Fruit fly (Drosophila melanogaster) whole organism, embryonic: ENCODE data around the gene Zn72D.

Source experiments
- Adf1 ChIP-seq: fragments of 200-800 bp; sonication (Bioruptor generic); IDR thresholded peaks from 2 replicates; pipeline ENCODE4 v1.3.6; 2022; ENCODE audit warnings: missing biosample characterization, missing genetic modification characterization
- CG10543 ChIP-seq: fragments of 200-800 bp; sonication (Bioruptor generic); optimal IDR thresholded peaks from 3 replicates; lab custom pipeline; 2017; ENCODE audit warnings: missing biosample characterization, mild to moderate bottlenecking, missing genetic modification characterization, moderate library complexity
- CG12071 ChIP-seq: fragments of 200-800 bp; sonication (Bioruptor generic); optimal IDR thresholded peaks from 3 replicates; lab custom pipeline; 2018; ENCODE audit warnings: missing biosample characterization, mild to moderate bottlenecking, missing genetic modification characterization
- CG12236 ChIP-seq: fragments of 200-800 bp; sonication (Bioruptor generic); optimal IDR thresholded peaks from 2 replicates; lab custom pipeline; 2016; ENCODE audit warnings: missing biosample characterization, missing genetic modification characterization
- CG12942 ChIP-seq: fragments of 200-800 bp; sonication (Bioruptor generic); optimal IDR thresholded peaks from 3 replicates; lab custom pipeline; 2016; ENCODE audit warnings: missing biosample characterization, missing genetic modification characterization
- CG13424 ChIP-seq: fragments of 200-800 bp; sonication (Bioruptor generic); optimal IDR thresholded peaks from 2 replicates; lab custom pipeline; 2019; ENCODE audit warnings: missing biosample characterization, mild to moderate bottlenecking, missing genetic modification characterization, moderate library complexity
- CG14860 ChIP-seq: fragments of 200-800 bp; sonication (Bioruptor generic); IDR thresholded peaks from 3 replicates; pipeline ENCODE4 v1.3.6; 2022; ENCODE audit warnings: missing biosample characterization, missing genetic modification characterization; ENCODE audit not compliant: partially characterized antibody
- CG15514 ChIP-seq: fragments of 200-800 bp; sonication (Bioruptor generic); optimal IDR thresholded peaks from 3 replicates; lab custom pipeline; 2017; ENCODE audit warnings: missing biosample characterization, missing genetic modification characterization, mild to moderate bottlenecking, moderate library complexity, missing genetic modification reagents
- CG16863 ChIP-seq: fragments of 200-800 bp; sonication (Bioruptor generic); optimal IDR thresholded peaks from 3 replicates; lab custom pipeline; 2016; ENCODE audit warnings: missing biosample characterization, missing genetic modification characterization
- CG3726 ChIP-seq: fragments of 200-800 bp; sonication (Bioruptor generic); IDR thresholded peaks from 3 replicates; pipeline ENCODE4, ENCODE4 v1.3.6; 2022; ENCODE audit warnings: missing biosample characterization, missing genetic modification characterization
- CG4820 ChIP-seq: fragments of 200-800 bp; sonication (Bioruptor generic); optimal IDR thresholded peaks from 3 replicates; lab custom pipeline; 2016; ENCODE audit warnings: missing biosample characterization, missing genetic modification characterization
- CG6791 ChIP-seq: fragments of 200-800 bp; sonication (Bioruptor generic); IDR thresholded peaks from 3 replicates; pipeline ENCODE4 v1.3.6; 2022; ENCODE audit warnings: missing biosample characterization, missing genetic modification characterization; ENCODE audit not compliant: partially characterized antibody
- CG7786 ChIP-seq: fragments of 200-800 bp; sonication (Bioruptor generic); optimal IDR thresholded peaks from 2 replicates; lab custom pipeline; 2016; ENCODE audit warnings: missing biosample characterization, missing genetic modification characterization
- CG7987 ChIP-seq: fragments of 200-800 bp; sonication (Bioruptor generic); optimal IDR thresholded peaks from 2 replicates; lab custom pipeline; 2018; ENCODE audit warnings: missing biosample characterization, mild to moderate bottlenecking, missing genetic modification characterization, moderate library complexity
- CHES-1-like ChIP-seq: fragments of 200-800 bp; sonication (Bioruptor generic); optimal IDR thresholded peaks from 2 replicates; lab custom pipeline; 2016; ENCODE audit warnings: missing biosample characterization, missing genetic modification characterization
- CrebB ChIP-seq: fragments of 200-800 bp; sonication (Bioruptor generic); optimal IDR thresholded peaks from 3 replicates; lab custom pipeline; 2018; ENCODE audit warnings: missing biosample characterization, mild to moderate bottlenecking, missing genetic modification characterization
- HHEX ChIP-seq: fragments of 200-800 bp; sonication (Bioruptor generic); optimal IDR thresholded peaks from 3 replicates; lab custom pipeline; 2017; ENCODE audit warnings: missing biosample characterization, mild to moderate bottlenecking, missing genetic modification characterization, missing genetic modification reagents
- HLH4C ChIP-seq: fragments of 200-800 bp; sonication (Bioruptor generic); IDR thresholded peaks from 3 replicates; pipeline ENCODE4 v1.3.6; 2022; ENCODE audit warnings: missing biosample characterization, missing genetic modification characterization; ENCODE audit not compliant: partially characterized antibody
- HmgZ ChIP-seq: fragments of 200-800 bp; sonication (Bioruptor generic); optimal IDR thresholded peaks from 2 replicates; lab custom pipeline; 2018; ENCODE audit warnings: missing biosample characterization, mild to moderate bottlenecking, missing genetic modification characterization
- Hmx ChIP-seq: fragments of 200-800 bp; sonication (Bioruptor generic); optimal IDR thresholded peaks from 2 replicates; lab custom pipeline; 2016; ENCODE audit warnings: missing biosample characterization, missing genetic modification characterization
- Mes4 ChIP-seq: fragments of 200-800 bp; sonication (Bioruptor generic); optimal IDR thresholded peaks from 2 replicates; lab custom pipeline; 2016; ENCODE audit warnings: missing biosample characterization, missing genetic modification characterization
- Opbp ChIP-seq: fragments of 200-800 bp; sonication (Bioruptor generic); IDR thresholded peaks from 3 replicates; pipeline ENCODE4 v1.3.6; 2022; ENCODE audit warnings: missing biosample characterization, missing genetic modification characterization; ENCODE audit not compliant: partially characterized antibody
- Poxn ChIP-seq: fragments of 200-800 bp; sonication (Bioruptor generic); IDR thresholded peaks from 2 replicates; pipeline ENCODE4 v1.3.6; 2022; ENCODE audit warnings: missing biosample characterization, missing genetic modification characterization
- Side ChIP-seq: fragments of 200-800 bp; sonication (Bioruptor generic); optimal IDR thresholded peaks from 2 replicates; lab custom pipeline; 2016; ENCODE audit warnings: missing biosample characterization, missing genetic modification characterization
- Spps ChIP-seq: fragments of 200-800 bp; sonication (Bioruptor generic); optimal IDR thresholded peaks from 2 replicates; lab custom pipeline; 2018; ENCODE audit warnings: missing biosample characterization, mild to moderate bottlenecking, missing genetic modification characterization
- Xbp1 ChIP-seq: fragments of 200-800 bp; sonication (Bioruptor generic); optimal IDR thresholded peaks from 3 replicates; lab custom pipeline; 2016; ENCODE audit warnings: missing biosample characterization, mild to moderate bottlenecking, missing genetic modification characterization
- br ChIP-seq: fragments of >200 bp; optimal IDR thresholded peaks from 2 replicates; lab custom pipeline; 2017
- cg ChIP-seq: fragments of 200-800 bp; sonication (Bioruptor generic); optimal IDR thresholded peaks from 3 replicates; lab custom pipeline; 2019; ENCODE audit warnings: missing biosample characterization, mild to moderate bottlenecking, missing genetic modification characterization, moderate library complexity
- chinmo ChIP-seq: fragments of 200-800 bp; sonication (Bioruptor generic); IDR thresholded peaks from 4 replicates; pipeline ENCODE4 v1.3.6; 2022; ENCODE audit warnings: missing biosample characterization, missing genetic modification characterization; ENCODE audit not compliant: partially characterized antibody
- dimm ChIP-seq: fragments of 200-800 bp; sonication (Bioruptor generic); IDR thresholded peaks from 2 replicates; pipeline ENCODE4 v1.3.6; 2022; ENCODE audit warnings: missing biosample characterization, missing genetic modification characterization
- dm ChIP-seq: fragments of 200-800 bp; sonication (Bioruptor generic); optimal IDR thresholded peaks from 3 replicates; lab custom pipeline; 2016; ENCODE audit warnings: missing biosample characterization, missing genetic modification characterization
- dmrt11E ChIP-seq: fragments of 200-800 bp; sonication (Bioruptor generic); optimal IDR thresholded peaks from 3 replicates; lab custom pipeline; 2018; ENCODE audit warnings: missing biosample characterization, mild to moderate bottlenecking, missing genetic modification characterization, moderate library complexity
- exex ChIP-seq: fragments of 200-800 bp; sonication (Bioruptor generic); optimal IDR thresholded peaks from 4 replicates; lab custom pipeline; 2018; ENCODE audit warnings: missing biosample characterization, mild to moderate bottlenecking, missing genetic modification characterization, moderate library complexity
- ftz-f1 ChIP-seq: fragments of 200-800 bp; sonication (Bioruptor generic); optimal IDR thresholded peaks from 2 replicates; lab custom pipeline; 2016; ENCODE audit warnings: missing biosample characterization, missing genetic modification characterization
- grn ChIP-seq: fragments of 200-800 bp; sonication (Bioruptor generic); optimal IDR thresholded peaks from 3 replicates; lab custom pipeline; 2017; ENCODE audit warnings: missing biosample characterization, missing genetic modification characterization
- hb ChIP-seq: fragments of 200-800 bp; sonication (Bioruptor generic); IDR thresholded peaks from 3 replicates; pipeline ENCODE4 v1.3.6; 2022; ENCODE audit warnings: missing biosample characterization, missing genetic modification characterization; ENCODE audit not compliant: partially characterized antibody
- kay ChIP-seq: fragments of 200-800 bp; sonication (Bioruptor generic); optimal IDR thresholded peaks from 2 replicates; lab custom pipeline; 2016; ENCODE audit warnings: missing biosample characterization, missing genetic modification characterization
- lilli ChIP-seq: fragments of 200-800 bp; sonication (Bioruptor generic); optimal IDR thresholded peaks from 3 replicates; lab custom pipeline; 2016; ENCODE audit warnings: missing biosample characterization, missing genetic modification characterization
- nom ChIP-seq: fragments of 200-800 bp; sonication (Bioruptor generic); optimal IDR thresholded peaks from 2 replicates; lab custom pipeline; 2017; ENCODE audit warnings: missing biosample characterization, missing genetic modification characterization, mild to moderate bottlenecking, moderate library complexity, missing genetic modification reagents
- psq ChIP-seq: fragments of 200-800 bp; sonication (Bioruptor generic); optimal IDR thresholded peaks from 2 replicates; lab custom pipeline; 2017; ENCODE audit warnings: missing biosample characterization, missing genetic modification characterization
- rib ChIP-seq: fragments of 200-800 bp; sonication (Bioruptor generic); IDR thresholded peaks from 2 replicates; pipeline ENCODE4 v1.3.6; 2022; ENCODE audit warnings: missing biosample characterization, missing genetic modification characterization
- ro ChIP-seq: fragments of 200-800 bp; sonication (Bioruptor generic); IDR thresholded peaks from 2 replicates; pipeline ENCODE4 v1.3.6; 2022; ENCODE audit warnings: missing biosample characterization, missing genetic modification characterization
- sd ChIP-seq: fragments of 200-800 bp; sonication (Bioruptor generic); optimal IDR thresholded peaks from 3 replicates; lab custom pipeline; 2018; ENCODE audit warnings: missing biosample characterization, mild to moderate bottlenecking, missing genetic modification characterization, moderate library complexity
- trh ChIP-seq: fragments of 200-800 bp; sonication (Bioruptor generic); optimal IDR thresholded peaks from 2 replicates; lab custom pipeline; 2016; ENCODE audit warnings: missing biosample characterization, missing genetic modification characterization

Gene Zn72D

DNA sequence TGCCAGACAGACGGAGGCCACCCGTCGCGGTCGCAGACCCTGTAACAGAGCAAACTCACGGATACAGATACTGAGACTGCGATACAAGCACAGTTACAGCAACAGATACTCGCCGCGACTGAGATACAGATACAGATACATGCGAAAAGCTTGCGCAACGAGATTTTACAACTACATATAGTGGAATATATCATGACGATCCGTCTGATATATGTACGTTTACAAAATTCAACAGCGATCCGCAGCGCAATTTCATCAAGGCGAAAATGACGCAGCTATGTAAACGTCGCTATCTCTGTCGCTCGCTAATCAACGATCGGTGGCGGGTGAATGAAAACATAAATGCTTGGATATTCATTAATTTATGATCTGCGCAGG lies 37.7 kb upstream of the Zn72D start (continued):
- TF ChIP-seq CG6791 (GFP tag; lab: Robert Waterston, UW) (no peak), Hmx (no peak), CG16863 (no peak), CrebB (tag; lab: Kevin White, UChicago) (no peak), CG12071 (peak; percentile 29), cg (GFP tag; lab: Kevin White, UChicago) (peak; percentile 46), CHES-1-like (no peak), Mes4 (GFP tag; lab: Kevin White, UChicago) (no peak), ro (GFP tag; lab: Robert Waterston, UW) (no peak), CG10543 (GFP tag; lab: Kevin White, UChicago) (peak; percentile 65), CG3726 (GFP tag; lab: Robert Waterston, UW) (no peak), dmrt11E (tag; lab: Kevin White, UChicago) (no peak), Xbp1 (GFP tag; lab: Kevin White, UChicago) (no peak), ftz-f1 (GFP tag; lab: Kevin White, UChicago) (peak; percentile 21), lilli (no peak), Poxn (GFP tag; lab: Robert Waterston, UW) (no peak), trh (no peak), exex (peak; percentile 14), Opbp (GFP tag; lab: Robert Waterston, UW) (no peak), dimm (no peak), grn (GFP tag; lab: Kevin White, UChicago) (peak; percentile 46), CG4820 (GFP tag; lab: Kevin White, UChicago) (no peak), Spps (no peak), CG13424 (tag; lab: Kevin White, UChicago) (no peak), dm (no peak), hb (GFP tag; lab: Robert Waterston, UW) (no peak), HmgZ (tag; lab: Kevin White, UChicago) (no peak), nom (peak; percentile 51), CG12236 (GFP tag; lab: Kevin White, UChicago) (no peak), CG15514 (GFP tag; lab: Kevin White, UChicago) (peak; percentile 21), Adf1 (GFP tag; lab: Robert Waterston, UW) (peak; percentile 54), HHEX (GFP tag; lab: Kevin White, UChicago) (no peak), CG14860 (GFP tag; lab: Robert Waterston, UW) (no peak), rib (peak; percentile 39; the same call in 1 of the 2 replicates), chinmo (GFP tag; lab: Robert Waterston, UW) (peak; percentile 91; the same call in 3 of the 4 replicates), CG7786 (no peak), HLH4C (GFP tag; lab: Robert Waterston, UW) (peak; percentile 36; the same call in 1 of the 3 replicates), CG7987 (GFP tag; lab: Kevin White, UChicago) (no peak), sd (tag; lab: Kevin White, UChicago) (peak; percentile 81), CG12942 (GFP tag; lab: Kevin White, UChicago) (no peak), br (no peak), Side (GFP tag; lab: Kevin White, UChicago) (no peak), kay (GFP tag; lab: Kevin White, UChicago) (no peak), psq (GFP tag; lab: Kevin White, UChicago) (no peak)
